Worm (Caenorhabditis elegans) whole organism, early embryonic: ENCODE results near the gene sco-1.

Experiments
- B0310.2 ChIP-seq: sonication (generic microtip); optimal IDR thresholded peaks from 2 replicates; lab custom pipeline; 2016; ENCODE audit warnings: mild to moderate bottlenecking, missing genetic modification characterization, missing compliant biosample characterization
- F13C5.2 ChIP-seq: sonication (generic microtip); optimal IDR thresholded peaks from 2 replicates; lab custom pipeline; 2017; ENCODE audit warnings: mild to moderate bottlenecking, missing genetic modification characterization, inconsistent platforms, missing compliant biosample characterization
- aly-1 ChIP-seq: sonication (generic microtip); optimal IDR thresholded peaks from 2 replicates; lab custom pipeline; 2016; ENCODE audit warnings: missing genetic modification characterization, missing compliant biosample characterization
- ama-1 ChIP-seq: fragments of 150-350 bp; optimal IDR thresholded peaks from 2 replicates; lab custom pipeline; 2014
- ceh-13 ChIP-seq: fragments of 200-800 bp; sonication (Bioruptor generic); optimal IDR thresholded peaks from 2 replicates; lab custom pipeline; 2018; ENCODE audit warnings: mild to moderate bottlenecking, missing genetic modification characterization, missing compliant biosample characterization
- ceh-36 ChIP-seq: sonication (generic microtip); optimal IDR thresholded peaks from 2 replicates; lab custom pipeline; 2016; ENCODE audit warnings: missing genetic modification characterization, inconsistent platforms, missing compliant biosample characterization
- ets-7 ChIP-seq: sonication (generic microtip); optimal IDR thresholded peaks from 2 replicates; lab custom pipeline; 2016; ENCODE audit warnings: missing genotype, missing genetic modification characterization, missing compliant biosample characterization
- flt-1 ChIP-seq: fragments of 200-800 bp; sonication (Bioruptor generic); IDR thresholded peaks from 2 replicates; pipeline ENCODE4 v1.3.6; 2022; ENCODE audit warnings: missing genetic modification characterization, missing compliant biosample characterization
- hmbx-1 ChIP-seq: sonication (generic microtip); optimal IDR thresholded peaks from 2 replicates; lab custom pipeline; 2016; ENCODE audit warnings: mild to moderate bottlenecking, missing genetic modification characterization, missing compliant biosample characterization
- hmg-4 ChIP-seq: fragments of 200-800 bp; sonication (Bioruptor generic); optimal IDR thresholded peaks from 2 replicates; lab custom pipeline; 2018; ENCODE audit warnings: mild to moderate bottlenecking, missing genetic modification characterization, missing compliant biosample characterization
- hnd-1 ChIP-seq: sonication (generic microtip); optimal IDR thresholded peaks from 2 replicates; lab custom pipeline; 2016; ENCODE audit warnings: missing genetic modification characterization, missing compliant biosample characterization
- pes-1 ChIP-seq: fragments of 200-800 bp; sonication (Bioruptor generic); IDR thresholded peaks from 2 replicates; pipeline ENCODE4 v1.3.6; 2022; ENCODE audit warnings: missing genetic modification reagents, missing genetic modification characterization, missing compliant biosample characterization
- scrt-1 ChIP-seq: fragments of 200-800 bp; sonication (Bioruptor generic); IDR thresholded peaks from 2 replicates; pipeline ENCODE4 v1.3.6; 2022; ENCODE audit warnings: missing genetic modification characterization, missing compliant biosample characterization
- sea-1 ChIP-seq: fragments of 200-800 bp; sonication (Bioruptor generic); conservative IDR thresholded peaks from 2 replicates; pipeline ENCODE4 v1.3.6; 2022; ENCODE audit warnings: missing genetic modification characterization, missing compliant biosample characterization
- tbx-11 ChIP-seq: fragments of 200-800 bp; sonication (Bioruptor generic); IDR thresholded peaks from 2 replicates; pipeline ENCODE4 v1.3.6; 2022; ENCODE audit warnings: missing genetic modification characterization, missing compliant biosample characterization
- tbx-37 ChIP-seq: fragments of 200-800 bp; sonication (Bioruptor generic); conservative IDR thresholded peaks from 2 replicates; pipeline ENCODE4 v1.3.6; 2022; ENCODE audit warnings: missing genetic modification reagents, missing genetic modification characterization, missing compliant biosample characterization
- tra-4 ChIP-seq: sonication (generic microtip); optimal IDR thresholded peaks from 2 replicates; lab custom pipeline; 2017; ENCODE audit warnings: missing genetic modification characterization, missing compliant biosample characterization

sco-1 gene

ce11 chrII:4299227-4299703 lies at the start of gene sco-1:
sco-1 (plus strand) TSS chrII:4299653.
- TF ChIP-seq tbx-11 (GFP tag; lab: Robert Waterston, UW) (no peak), flt-1 (peak; percentile 45; the same call in 1 of the 2 replicates), ceh-13 (GFP tag; lab: Kevin White, UChicago) (no peak), ama-1 (lab: Kevin White, UChicago) (no peak), hnd-1 (tag; lab: Kevin White, UChicago) (no peak), B0310.2 (tag; lab: Kevin White, UChicago) (peak; percentile 20), ets-7 (tag; lab: Kevin White, UChicago) (no peak), scrt-1 (no peak), tbx-37 (GFP tag; lab: Robert Waterston, UW) (peak; percentile 70; the same call in 1 of the 2 replicates), hmbx-1 (no peak), ceh-36 (tag; lab: Kevin White, UChicago) (no peak), pes-1 (GFP tag; lab: Robert Waterston, UW) (peak; percentile 66), hmg-4 (GFP tag; lab: Kevin White, UChicago) (peak; percentile 65), sea-1 (GFP tag; lab: Robert Waterston, UW) (0 out of 2 replicates have a peak, but pooled peaks have one; percentile 56), tra-4 (tag; lab: Kevin White, UChicago) (no peak), F13C5.2 (peak; percentile 75), aly-1 (no peak)

ce11 chrII:4256541-4257001 lies 42.9 kb upstream of the sco-1 start, which contains the start of gene C16A11.7:
C16A11.7 (minus strand) TSS chrII:4256951.
- TF ChIP-seq hnd-1 (tag; lab: Kevin White, UChicago) (no peak), hmg-4 (GFP tag; lab: Kevin White, UChicago) (no peak), hmbx-1 (no peak), B0310.2 (tag; lab: Kevin White, UChicago) (no peak), sea-1 (GFP tag; lab: Robert Waterston, UW) (no peak), tbx-37 (GFP tag; lab: Robert Waterston, UW) (no peak), flt-1 (no peak), ama-1 (lab: Kevin White, UChicago) (no peak), ets-7 (tag; lab: Kevin White, UChicago) (no peak), F13C5.2 (no peak), ceh-13 (GFP tag; lab: Kevin White, UChicago) (no peak), scrt-1 (no peak), tbx-11 (GFP tag; lab: Robert Waterston, UW) (no peak), aly-1 (no peak), pes-1 (GFP tag; lab: Robert Waterston, UW) (no peak), ceh-36 (tag; lab: Kevin White, UChicago) (no peak), tra-4 (tag; lab: Kevin White, UChicago) (no peak)

ce11 chrII:4258683-4259082 lies 40.8 kb upstream of the sco-1 start, which contains the start of gene clec-135:
clec-135 (minus strand) TSS chrII:4258783.
- TF ChIP-seq F13C5.2 (no peak), ets-7 (tag; lab: Kevin White, UChicago) (no peak), hmg-4 (GFP tag; lab: Kevin White, UChicago) (no peak), ama-1 (lab: Kevin White, UChicago) (no peak), sea-1 (GFP tag; lab: Robert Waterston, UW) (no peak), hnd-1 (tag; lab: Kevin White, UChicago) (no peak), ceh-36 (tag; lab: Kevin White, UChicago) (no peak), tra-4 (tag; lab: Kevin White, UChicago) (no peak), pes-1 (GFP tag; lab: Robert Waterston, UW) (no peak), aly-1 (no peak), ceh-13 (GFP tag; lab: Kevin White, UChicago) (no peak), scrt-1 (no peak), tbx-11 (GFP tag; lab: Robert Waterston, UW) (no peak), hmbx-1 (no peak), B0310.2 (tag; lab: Kevin White, UChicago) (no peak), tbx-37 (GFP tag; lab: Robert Waterston, UW) (no peak)

ce11 chrII:4267711-4268110 lies 31.7 kb upstream of the sco-1 start:
- no peak for TF ChIP-seq ceh-36 (tag; lab: Kevin White, UChicago)

DNA sequence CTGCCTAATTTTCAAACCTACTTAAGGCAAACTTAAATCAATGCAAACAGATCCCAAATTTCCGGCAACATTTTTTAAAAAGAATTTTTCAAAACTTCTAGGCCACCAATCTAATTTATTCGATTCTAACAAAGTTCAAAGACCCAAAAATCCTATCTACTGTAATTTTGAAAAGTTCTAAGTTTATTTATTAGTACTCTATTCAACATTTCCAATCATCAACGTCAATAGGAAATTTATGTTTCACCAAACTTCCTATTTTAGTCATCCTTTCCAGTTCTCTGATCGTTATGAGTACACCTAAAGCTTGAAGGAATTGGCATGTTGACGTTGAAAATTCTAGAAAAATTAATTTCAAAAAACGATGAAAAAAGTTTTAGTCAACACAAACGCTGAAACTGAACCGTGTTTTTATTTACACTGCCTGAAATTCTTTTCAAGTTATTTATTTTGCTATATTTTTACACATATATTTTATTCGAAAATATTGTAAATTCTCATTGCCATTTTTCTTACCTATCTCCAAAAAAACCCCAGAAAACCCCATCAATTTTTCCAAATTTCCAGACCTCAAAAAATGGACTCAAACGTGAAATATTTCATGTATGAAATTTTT lies 23.7 kb upstream of the sco-1 start, which contains the start of gene npr-42:
Gene npr-42 (plus strand): TSS at position 566 of the 616 bp plus-strand sequence.
- TF ChIP-seq sea-1 (GFP tag; lab: Robert Waterston, UW), result no peak
- TF ChIP-seq ets-7 (tag; lab: Kevin White, UChicago), result no peak

- TF ChIP-seq hnd-1 (tag; lab: Kevin White, UChicago) (no peak), tbx-11 (GFP tag; lab: Robert Waterston, UW) (no peak), hmg-4 (GFP tag; lab: Kevin White, UChicago) (no peak), ets-7 (tag; lab: Kevin White, UChicago) (no peak), F13C5.2 (no peak), ama-1 (lab: Kevin White, UChicago) (no peak), sea-1 (GFP tag; lab: Robert Waterston, UW) (no peak), scrt-1 (no peak), B0310.2 (tag; lab: Kevin White, UChicago) (no peak), ceh-36 (tag; lab: Kevin White, UChicago) (no peak)
Measured at ce11 chrII:4276924-4277323, 22.5 kb upstream of the sco-1 start.

DNA sequence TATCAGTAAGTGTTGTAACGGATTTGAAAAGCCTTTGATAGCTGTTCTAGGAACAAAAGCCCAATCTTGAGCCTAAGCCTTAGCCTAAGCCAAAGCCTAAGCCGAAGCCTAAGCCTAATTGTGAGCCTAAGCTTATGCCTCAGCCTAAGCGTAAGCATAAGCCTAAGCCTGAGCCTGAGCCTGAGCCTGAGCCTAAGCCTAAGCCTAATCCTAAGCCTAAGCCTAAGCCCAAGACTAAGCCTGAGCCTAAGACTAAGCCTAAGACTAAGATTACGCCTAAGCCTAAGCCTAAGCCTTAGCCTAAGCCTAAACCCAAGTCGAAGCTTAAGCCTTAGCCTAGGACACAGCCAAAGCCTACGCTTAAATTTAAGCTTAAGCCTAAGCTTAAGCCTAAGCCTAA lies 21.8 kb upstream of the sco-1 start:
- peak; percentile 93 for TF ChIP-seq ceh-36 (tag; lab: Kevin White, UChicago)
- TF ChIP-seq hnd-1 (tag; lab: Kevin White, UChicago), result no peak
